Fruit fly (Drosophila melanogaster) whole organism, wandering third instar larva: Measurements from ENCODE around the gene CG12507.

Source experiments
- Abd-B ChIP-seq: fragments of >200 bp; optimal IDR thresholded peaks from 2 replicates; lab custom pipeline; 2017; ENCODE audit warnings: missing biosample characterization, missing genetic modification characterization
- CG32264 ChIP-seq: fragments of 200-800 bp; sonication (Bioruptor generic); optimal IDR thresholded peaks from 2 replicates; lab custom pipeline; 2016; ENCODE audit warnings: missing biosample characterization, missing genetic modification characterization
- CG9705 ChIP-seq: fragments of 200-800 bp; sonication (Bioruptor generic); optimal IDR thresholded peaks from 2 replicates; lab custom pipeline; 2018; ENCODE audit warnings: missing biosample characterization, mild to moderate bottlenecking, missing genetic modification characterization
- CrebA ChIP-seq: fragments of 200-800 bp; sonication (Bioruptor generic); optimal IDR thresholded peaks from 2 replicates; lab custom pipeline; 2016; ENCODE audit warnings: missing biosample characterization, mild to moderate bottlenecking, missing genetic modification characterization, borderline replicate concordance
- Dfd ChIP-seq: fragments of >200 bp; optimal IDR thresholded peaks from 2 replicates; lab custom pipeline; 2017; ENCODE audit warnings: missing biosample characterization, missing genetic modification characterization
- Dif ChIP-seq: fragments of 200-275, 200-300 bp; sonication (Bioruptor generic); optimal IDR thresholded peaks from 2 replicates; lab custom pipeline; 2018; ENCODE audit warnings: missing biosample characterization, missing genetic modification characterization; ENCODE audit not compliant: partially characterized antibody
- GATAd ChIP-seq: sonication (Bioruptor generic); optimal IDR thresholded peaks from 2 replicates; lab custom pipeline; 2016; ENCODE audit warnings: missing biosample characterization, missing genetic modification characterization
- HLH106 ChIP-seq: fragments of 200-800 bp; optimal IDR thresholded peaks from 3 replicates; lab custom pipeline; 2019; ENCODE audit warnings: missing biosample characterization, mild to moderate bottlenecking, missing genetic modification characterization, moderate library complexity
- Hnf4 ChIP-seq: fragments of 200-800 bp; sonication (Bioruptor generic); optimal IDR thresholded peaks from 2 replicates; lab custom pipeline; 2016; ENCODE audit warnings: missing biosample characterization, mild to moderate bottlenecking, missing genetic modification characterization
- Hr78 ChIP-seq: fragments of >200 bp; optimal IDR thresholded peaks from 2 replicates; lab custom pipeline; 2017; ENCODE audit warnings: missing biosample characterization, missing genetic modification characterization
- Hr83 ChIP-seq: fragments of 200-300 bp; sonication (Bioruptor generic); optimal IDR thresholded peaks from 2 replicates; lab custom pipeline; 2016; ENCODE audit warnings: missing biosample characterization, mild to moderate bottlenecking, missing genetic modification characterization, moderate library complexity; ENCODE audit not compliant: poor library complexity, severe bottlenecking
- Jra ChIP-seq: sonication (Bioruptor generic); optimal IDR thresholded peaks from 2 replicates; lab custom pipeline; 2016; ENCODE audit warnings: missing biosample characterization, missing genetic modification characterization
- Mio ChIP-seq: sonication (Bioruptor generic); optimal IDR thresholded peaks from 2 replicates; lab custom pipeline; 2016; ENCODE audit warnings: missing biosample characterization, missing genetic modification characterization
- Myc ChIP-seq: fragments of >200 bp; optimal IDR thresholded peaks from 2 replicates; lab custom pipeline; 2017
- N ChIP-seq: fragments of >200 bp; optimal IDR thresholded peaks from 2 replicates; lab custom pipeline; 2018; ENCODE audit warnings: missing biosample characterization, missing external identifiers, missing genetic modification characterization
- OdsH ChIP-seq: fragments of 200-800 bp; sonication (Bioruptor generic); optimal IDR thresholded peaks from 2 replicates; lab custom pipeline; 2016; ENCODE audit warnings: missing biosample characterization, mild to moderate bottlenecking, missing genetic modification characterization
- Rel ChIP-seq, 2 experiments: fragments of 200-800 bp; sonication (Bioruptor generic) in 1 of 2; optimal IDR thresholded peaks; 2 replicates in 1 of 2; 3 replicates in 1 of 2; lab custom pipeline; 2016 to 2019; ENCODE audit warnings: mild to moderate bottlenecking in 2 of 2, missing biosample characterization in 2 of 2, missing genetic modification characterization in 2 of 2, moderate library complexity in 1 of 2
- Sp1 ChIP-seq: fragments of 200-800 bp; sonication (Bioruptor generic); optimal IDR thresholded peaks from 3 replicates; lab custom pipeline; 2019; ENCODE audit warnings: missing biosample characterization, mild to moderate bottlenecking, missing genetic modification characterization, moderate library complexity
- Vsx2 ChIP-seq: fragments of 200-300, 225-300 bp; sonication (Bioruptor generic); optimal IDR thresholded peaks from 2 replicates; lab custom pipeline; 2018; ENCODE audit warnings: missing biosample characterization, missing genetic modification characterization; ENCODE audit not compliant: partially characterized antibody
- br ChIP-seq: fragments of 200-800 bp; sonication (Bioruptor generic); optimal IDR thresholded peaks from 2 replicates; lab custom pipeline; 2016; ENCODE audit warnings: missing biosample characterization, missing genetic modification characterization
- brk ChIP-seq: fragments of 200-800 bp; sonication (Bioruptor generic); optimal IDR thresholded peaks from 2 replicates; lab custom pipeline; 2016; ENCODE audit warnings: missing biosample characterization, mild to moderate bottlenecking, missing genetic modification characterization
- dl ChIP-seq, 2 experiments: fragments of 175-275, 200-275 bp in 1 of 2; fragments of 200-275 bp in 1 of 2; sonication (Bioruptor generic); optimal IDR thresholded peaks; lab custom pipeline; 2018; ENCODE audit warnings: mild to moderate bottlenecking in 2 of 2, missing biosample characterization in 2 of 2, missing genetic modification characterization in 2 of 2, moderate library complexity in 2 of 2; ENCODE audit not compliant: partially characterized antibody in 2 of 2, insufficient read depth in 1 of 2
- dmrt93B ChIP-seq: fragments of 200-800 bp; sonication (Bioruptor generic); optimal IDR thresholded peaks from 2 replicates; lab custom pipeline; 2018; ENCODE audit warnings: missing biosample characterization, mild to moderate bottlenecking, missing genetic modification characterization
- dsf ChIP-seq: sonication (Bioruptor generic); optimal IDR thresholded peaks from 2 replicates; lab custom pipeline; 2016; ENCODE audit warnings: missing biosample characterization, missing genetic modification characterization, borderline replicate concordance
- ey ChIP-seq: fragments of 200-800 bp; sonication (Bioruptor generic); optimal IDR thresholded peaks from 2 replicates; lab custom pipeline; 2016; ENCODE audit warnings: missing biosample characterization, missing genetic modification characterization
- foxo ChIP-seq, 2 experiments: fragments of 200-800 bp; sonication (Bioruptor generic); optimal IDR thresholded peaks; 2 replicates in 1 of 2; 3 replicates in 1 of 2; lab custom pipeline; 2016 to 2017; ENCODE audit warnings: missing biosample characterization in 2 of 2, missing genetic modification characterization in 2 of 2
- fru ChIP-seq: fragments of 200-800 bp; sonication (Bioruptor generic); optimal IDR thresholded peaks from 3 replicates; lab custom pipeline; 2016; ENCODE audit warnings: missing biosample characterization, mild to moderate bottlenecking, missing genetic modification characterization
- h ChIP-seq: fragments of 200-800 bp; sonication (Bioruptor generic); optimal IDR thresholded peaks from 3 replicates; lab custom pipeline; 2016; ENCODE audit warnings: missing biosample characterization, mild to moderate bottlenecking, missing genetic modification characterization
- jim ChIP-seq: fragments of 175-275, 200-325 bp; sonication (Bioruptor generic); optimal IDR thresholded peaks from 2 replicates; lab custom pipeline; 2016; ENCODE audit warnings: missing biosample characterization, mild to moderate bottlenecking, missing genetic modification characterization
- lola ChIP-seq: fragments of >200 bp; optimal IDR thresholded peaks from 2 replicates; lab custom pipeline; 2017; ENCODE audit warnings: missing biosample characterization, missing genetic modification characterization
- pan ChIP-seq: fragments of >200 bp; optimal IDR thresholded peaks from 2 replicates; lab custom pipeline; 2017
- psq ChIP-seq: fragments of 200-800 bp; sonication (Bioruptor generic); optimal IDR thresholded peaks from 3 replicates; lab custom pipeline; 2017; ENCODE audit warnings: missing biosample characterization, mild to moderate bottlenecking, missing genetic modification characterization, moderate library complexity
- rgr ChIP-seq: fragments of 200-800 bp; sonication (Bioruptor generic); optimal IDR thresholded peaks from 3 replicates; lab custom pipeline; 2016; ENCODE audit warnings: missing biosample characterization, mild to moderate bottlenecking, missing genetic modification characterization
- sage ChIP-seq: fragments of 200-800 bp; sonication (Bioruptor generic); optimal IDR thresholded peaks from 2 replicates; lab custom pipeline; 2016; ENCODE audit warnings: missing biosample characterization, mild to moderate bottlenecking, missing genetic modification characterization
- sv ChIP-seq: fragments of 200-800 bp; sonication (Bioruptor generic); optimal IDR thresholded peaks from 3 replicates; lab custom pipeline; 2016; ENCODE audit warnings: missing biosample characterization, missing genetic modification characterization
- tai ChIP-seq: sonication (Bioruptor generic); optimal IDR thresholded peaks from 2 replicates; lab custom pipeline; 2016; ENCODE audit warnings: missing biosample characterization, missing genetic modification characterization
- usp ChIP-seq: fragments of >200 bp; optimal IDR thresholded peaks from 2 replicates; lab custom pipeline; 2017; ENCODE audit warnings: missing biosample characterization, missing genetic modification characterization
- woc ChIP-seq: sonication (Bioruptor generic); optimal IDR thresholded peaks from 2 replicates; lab custom pipeline; 2016; ENCODE audit warnings: missing biosample characterization, mild to moderate bottlenecking, missing genetic modification characterization

CG12507 gene

dm6 chrX:16281717-16282529 is 15.6 kb upstream of the CG12507 start:
- TF ChIP-seq Hnf4 (GFP tag; lab: Kevin White, UChicago) (no peak), Rel (GFP tag; optimal IDR thresholded peaks at IDR 0.05; lab: Kevin White, UChicago) (peak; percentile 47), Rel (tag; optimal IDR thresholded peaks at IDR 0.05; lab: Kevin White, UChicago) (peak; percentile 81), h (GFP tag; lab: Kevin White, UChicago) (peak; percentile 27), OdsH (no peak), dl (GFP tag; optimal IDR thresholded peaks at IDR 0.05; lab: Kevin White, UChicago; ENCODE audit: insufficient read depth in 1 of 2, partially characterized antibody in 2 of 2) (no peak), Hr78 (GFP tag; lab: Kevin White, UChicago) (no peak)

DNA sequence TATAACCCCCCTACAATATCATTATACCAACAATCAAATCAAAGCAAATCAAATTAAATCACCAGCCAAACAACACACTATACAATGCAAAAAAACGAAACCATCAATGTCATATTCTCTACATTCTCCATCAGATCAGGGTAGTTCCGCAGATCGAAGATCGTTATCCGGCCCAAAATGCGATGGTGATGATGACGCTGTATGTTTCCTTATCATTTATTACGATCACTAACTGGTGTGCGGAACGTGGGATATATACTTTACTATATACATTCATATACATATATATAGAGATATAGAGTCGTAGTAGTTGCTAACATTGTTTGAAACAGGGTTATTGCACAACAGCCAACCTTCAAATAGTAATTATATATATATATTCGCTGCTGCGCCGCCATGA is 15.0 kb upstream of the CG12507 start:
- no peak for TF ChIP-seq CrebA
- no peak for TF ChIP-seq Hr83 (GFP tag; lab: Kevin White, UChicago)
- no peak for TF ChIP-seq Abd-B (GFP tag; lab: Kevin White, UChicago)

DNA sequence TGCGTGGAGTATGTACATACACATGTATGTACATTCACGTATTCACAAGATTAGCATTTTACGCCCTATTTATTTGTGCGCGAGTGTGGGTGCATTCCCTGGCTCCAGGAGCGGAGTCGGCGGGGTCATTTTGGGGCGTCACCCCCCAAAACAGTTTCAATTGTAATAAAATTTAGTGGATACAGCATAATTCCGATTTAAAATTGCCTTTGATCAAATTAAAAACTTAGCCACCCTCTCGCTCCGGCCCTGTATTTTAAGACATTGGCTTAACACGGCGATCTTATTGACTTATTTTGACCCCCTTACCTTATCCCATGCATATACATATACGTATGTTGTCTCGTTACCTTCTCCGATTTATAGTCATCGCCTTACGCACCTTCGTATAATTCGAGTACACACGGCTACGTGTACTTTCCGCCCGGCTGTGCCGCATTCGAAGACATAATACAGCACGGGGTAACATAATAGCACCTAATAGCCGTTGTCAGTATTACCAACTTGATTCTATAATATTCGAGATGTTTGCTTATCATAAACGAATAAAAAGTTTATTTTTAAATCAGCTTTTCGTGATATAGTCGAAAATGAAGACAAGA is 13.1 kb upstream of the CG12507 start:
- TF ChIP-seq sv (GFP tag; lab: Kevin White, UChicago) (peak; percentile 68), Mio (peak; percentile 69), usp (GFP tag; lab: Kevin White, UChicago) (no peak), OdsH (peak; percentile 82), woc (peak; percentile 48), Vsx2 (no peak), Abd-B (GFP tag; lab: Kevin White, UChicago) (no peak), Rel (GFP tag; optimal IDR thresholded peaks at IDR 0.05; lab: Kevin White, UChicago) (no peak), Rel (tag; optimal IDR thresholded peaks at IDR 0.05; lab: Kevin White, UChicago) (peak; percentile 89), Sp1 (GFP tag; lab: Kevin White, UChicago) (peak; percentile 86), dsf (GFP tag; lab: Kevin White, UChicago) (no peak), tai (peak; percentile 85), jim (peak; percentile 8), ey (GFP tag; lab: Kevin White, UChicago) (peak; percentile 91), lola (GFP tag; lab: Kevin White, UChicago) (no peak), pan (no peak), h (GFP tag; lab: Kevin White, UChicago) (peak; percentile 92), foxo (GFP tag; optimal IDR thresholded peaks at IDR 0.05; lab: Kevin White, UChicago) (peak in 1 of 2 experiments; percentile 97), Hr83 (GFP tag; lab: Kevin White, UChicago) (peak; percentile 65), GATAd (no peak), Myc (lab: Kevin White, UChicago) (no peak), Dfd (GFP tag; lab: Kevin White, UChicago) (no peak), HLH106 (tag; lab: Kevin White, UChicago) (peak; percentile 93), CrebA (no peak), Hnf4 (GFP tag; lab: Kevin White, UChicago) (peak; percentile 88), fru (GFP tag; lab: Kevin White, UChicago) (peak; percentile 94), dl (GFP tag; optimal IDR thresholded peaks at IDR 0.05; lab: Kevin White, UChicago; ENCODE audit: insufficient read depth in 1 of 2, partially characterized antibody in 2 of 2) (no peak), brk (GFP tag; lab: Kevin White, UChicago) (no peak), Hr78 (GFP tag; lab: Kevin White, UChicago) (no peak), rgr (GFP tag; lab: Kevin White, UChicago) (peak; percentile 89), br (peak; percentile 86), CG32264 (GFP tag; lab: Kevin White, UChicago) (peak; percentile 73), CG9705 (GFP tag; lab: Kevin White, UChicago) (peak; percentile 82), N (no peak), psq (GFP tag; lab: Kevin White, UChicago) (peak; percentile 67), Jra (GFP tag; lab: Kevin White, UChicago) (peak; percentile 66), sage (peak; percentile 61), Dif (GFP tag; lab: Kevin White, UChicago) (no peak), dmrt93B (GFP tag; lab: Kevin White, UChicago) (peak; percentile 92)
